Worm (Caenorhabditis elegans) whole organism, L2 larva: Measurements from ENCODE around the gene Y43C5A.3.

Experiments
- ceh-16 ChIP-seq: fragments of 150-350 bp; optimal IDR thresholded peaks from 2 replicates; lab custom pipeline; 2014; ENCODE audit warnings: missing biosample characterization, missing genetic modification characterization
- elt-3 ChIP-seq: sonication (generic microtip); optimal IDR thresholded peaks from 2 replicates; lab custom pipeline; 2017; ENCODE audit warnings: missing biosample characterization, missing genetic modification characterization
- fos-1 ChIP-seq: fragments of 150-350 bp; optimal IDR thresholded peaks from 2 replicates; lab custom pipeline; 2014; ENCODE audit warnings: missing biosample characterization, missing genetic modification characterization
- mdl-1 ChIP-seq, 2 experiments: fragments of 150-350 bp in 1 of 2; sonication (generic microtip) in 1 of 2; optimal IDR thresholded peaks; 2 replicates each; lab custom pipeline; 2017; ENCODE audit warnings: missing biosample characterization in 2 of 2, missing genetic modification characterization in 2 of 2
- nhr-129 ChIP-seq: fragments of 150-350 bp; optimal IDR thresholded peaks from 2 replicates; lab custom pipeline; 2014; ENCODE audit warnings: missing biosample characterization, missing genetic modification characterization
- ztf-11 ChIP-seq: sonication (generic microtip); optimal IDR thresholded peaks from 2 replicates; lab custom pipeline; 2017; ENCODE audit warnings: missing biosample characterization, missing genetic modification characterization

ce11 chrIV:10285328-10285727 lies 11.5 kb downstream of the Y43C5A.3 start:
- TF ChIP-seq nhr-129 (no peak), ceh-16 (tag; lab: Kevin White, UChicago) (no peak), fos-1 (no peak), elt-3 (tag; lab: Kevin White, UChicago) (no peak), ztf-11 (tag; lab: Kevin White, UChicago) (no peak), mdl-1 (tag; optimal IDR thresholded peaks at IDR 0.05; lab: Kevin White, UChicago) (no peak)
